Worm (Caenorhabditis elegans) whole organism, L4/young adult: ENCODE data around the gene C46F11.6.

Source experiments
- W03F9.2 ChIP-seq: fragments of 150-350 bp; optimal IDR thresholded peaks from 2 replicates; lab custom pipeline; 2014; ENCODE audit warnings: missing biosample characterization, missing genetic modification characterization
- dao-5 ChIP-seq: sonication (generic microtip); optimal IDR thresholded peaks from 2 replicates; lab custom pipeline; 2016; ENCODE audit warnings: missing genotype, missing genetic modification characterization, moderate library complexity, missing compliant biosample characterization
- him-1 ChIP-seq: sonication (generic microtip); optimal IDR thresholded peaks from 2 replicates; lab custom pipeline; 2016; ENCODE audit warnings: missing genotype, missing genetic modification reagents, missing genetic modification characterization, missing compliant biosample characterization

Gene C46F11.6

ce11 chrIII:3670336-3670735, at the start of gene C46F11.6:
C46F11.6 (minus strand) TSS chrIII:3670436.
- TF ChIP-seq dao-5 (tag; lab: Kevin White, UChicago) = no peak
- no peak for TF ChIP-seq him-1
- no peak for TF ChIP-seq W03F9.2 (tag; lab: Kevin White, UChicago)

ce11 chrIII:3719564-3719963, 49.3 kb upstream of the C46F11.6 start, which contains the start of gene C14B1.8:
C14B1.8 (minus strand) TSS chrIII:3719680.
- TF ChIP-seq W03F9.2 (tag; lab: Kevin White, UChicago) (no peak), dao-5 (tag; lab: Kevin White, UChicago) (no peak), him-1 (no peak)

DNA sequence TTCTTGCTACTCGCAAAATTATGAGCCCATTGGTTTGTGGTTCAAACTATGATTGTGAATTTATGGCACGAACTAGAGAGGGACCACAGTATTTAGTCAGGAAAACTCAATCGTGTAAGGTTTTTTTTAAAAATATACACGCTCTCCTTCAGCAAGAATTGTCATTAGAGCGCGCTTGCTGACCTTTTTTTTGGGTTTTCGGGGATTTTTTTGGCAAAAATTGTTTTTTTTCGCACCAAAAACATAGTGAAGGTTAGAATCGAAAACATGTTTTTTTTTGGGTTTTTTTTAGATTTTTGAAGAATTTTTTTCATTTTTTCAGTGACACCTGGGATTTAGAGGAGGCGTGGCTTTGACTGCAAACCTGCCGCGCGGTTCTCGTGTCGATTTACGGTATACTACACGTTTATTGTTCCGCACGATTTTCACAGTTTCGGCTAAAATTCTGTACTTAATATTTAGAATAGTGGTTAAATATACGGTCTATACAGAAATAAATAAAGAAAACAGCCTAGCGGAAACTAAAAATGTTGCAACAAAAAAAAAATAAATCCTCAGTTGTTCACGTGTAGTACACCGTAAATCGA, 45.9 kb upstream of the C46F11.6 start:
- no peak for TF ChIP-seq him-1

ce11 chrIII:3713163-3713562, 42.9 kb upstream of the C46F11.6 start, which contains the start of gene nrde-1:
nrde-1 (plus strand) TSS chrIII:3713463.
- no peak for TF ChIP-seq him-1
- TF ChIP-seq W03F9.2 (tag; lab: Kevin White, UChicago) = no peak
- TF ChIP-seq dao-5 (tag; lab: Kevin White, UChicago) = no peak

- no peak for TF ChIP-seq him-1
- TF ChIP-seq dao-5 (tag; lab: Kevin White, UChicago) = no peak
- no peak for TF ChIP-seq W03F9.2 (tag; lab: Kevin White, UChicago)
Measured at ce11 chrIII:3709030-3709429, 38.8 kb upstream of the C46F11.6 start, which contains the start of gene alkb-8. alkb-8 (plus strand) TSS chrIII:3709330.

DNA sequence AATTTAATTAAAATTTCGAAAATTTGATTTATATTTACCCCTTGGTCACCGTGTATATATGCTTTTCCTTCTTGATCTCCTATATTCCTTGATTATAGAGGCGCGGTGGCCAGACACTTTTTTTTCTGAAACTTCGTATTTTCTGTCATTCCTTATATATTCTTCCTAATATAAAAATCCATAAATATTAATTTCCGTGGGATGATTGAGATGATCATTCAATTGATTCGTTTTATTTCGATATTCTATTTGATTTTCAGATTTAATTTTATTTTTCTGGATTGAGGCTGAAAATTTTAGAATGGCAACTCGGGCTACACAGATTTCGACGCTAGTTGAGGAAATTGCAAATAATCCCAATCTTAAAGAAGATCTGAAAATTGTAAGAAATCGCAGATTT, 36.4 kb upstream of the C46F11.6 start, which contains the start of gene dph-1:
TSS of gene dph-1 (plus strand) at position 301 of the 400 bp plus-strand sequence.
- TF ChIP-seq dao-5 (tag; lab: Kevin White, UChicago) (no peak), him-1 (no peak), W03F9.2 (tag; lab: Kevin White, UChicago) (no peak)

DNA sequence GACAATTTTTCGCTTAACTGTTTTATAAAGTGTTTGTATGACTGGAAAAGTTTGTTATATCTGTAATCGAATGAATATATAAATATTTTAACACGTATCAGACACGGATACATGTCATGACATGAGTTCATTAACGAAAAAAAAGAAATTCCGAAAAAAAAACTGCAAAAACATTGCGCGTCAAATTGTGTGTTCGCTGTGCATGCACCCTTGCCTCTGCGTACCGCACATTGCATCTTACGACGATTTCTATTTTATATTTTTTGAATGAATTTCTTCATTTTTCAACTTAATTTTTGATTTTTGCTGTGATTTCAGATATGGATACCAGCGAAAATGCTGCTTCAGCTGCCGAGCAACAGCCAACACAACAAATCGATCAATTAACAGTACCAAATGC, 34.7 kb upstream of the C46F11.6 start, which contains the start of gene wdr-5.1:
TSS of gene wdr-5.1 (plus strand) at position 319 of the 400 bp plus-strand sequence.
- TF ChIP-seq W03F9.2 (tag; lab: Kevin White, UChicago) (no peak), dao-5 (tag; lab: Kevin White, UChicago) (no peak), him-1 (no peak)

ce11 chrIII:3703397-3703796, 33.2 kb upstream of the C46F11.6 start, which contains the start of gene C14B1.3:
C14B1.3 (plus strand) TSS chrIII:3703564.
- TF ChIP-seq dao-5 (tag; lab: Kevin White, UChicago) (no peak), W03F9.2 (tag; lab: Kevin White, UChicago) (peak; percentile 45)

- TF ChIP-seq him-1 = no peak
- no peak for TF ChIP-seq W03F9.2 (tag; lab: Kevin White, UChicago)
- TF ChIP-seq dao-5 (tag; lab: Kevin White, UChicago) = no peak
Measured at ce11 chrIII:3701411-3702310, 31.4 kb upstream of the C46F11.6 start, which contains the start of the genes pdi-1 and C14B1.2. pdi-1 (minus strand) TSS chrIII:3701461. C14B1.2 (plus strand) TSS chrIII:3702260.

DNA sequence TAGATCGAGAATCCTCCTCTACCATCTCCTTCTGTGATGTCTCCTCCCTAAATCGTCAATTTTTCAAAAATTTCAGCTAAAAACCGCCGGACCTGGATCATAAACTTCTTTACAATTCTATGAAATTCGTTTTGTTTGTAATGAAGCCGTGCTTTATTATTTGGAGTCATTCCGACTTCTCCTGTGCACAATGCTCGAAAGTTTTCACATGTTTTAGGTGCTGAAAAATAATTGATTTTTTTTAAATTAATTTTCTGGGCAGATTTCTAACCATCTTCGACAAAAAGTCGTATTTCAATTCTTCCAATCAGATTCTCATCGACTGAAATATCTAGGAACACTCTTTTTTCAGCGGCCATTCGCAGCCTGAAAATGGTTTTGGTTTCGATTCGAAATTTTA, 29.0 kb upstream of the C46F11.6 start, which contains the start of gene cyn-9:
TSS of gene cyn-9 (minus strand) at position 366 of the 400 bp plus-strand sequence.
- TF ChIP-seq him-1 = no peak
- no peak for TF ChIP-seq W03F9.2 (tag; lab: Kevin White, UChicago)
- TF ChIP-seq dao-5 (tag; lab: Kevin White, UChicago) = no peak

ce11 chrIII:3698366-3698765, 28.1 kb upstream of the C46F11.6 start:
- no peak for TF ChIP-seq W03F9.2 (tag; lab: Kevin White, UChicago)
- TF ChIP-seq dao-5 (tag; lab: Kevin White, UChicago) = no peak
- no peak for TF ChIP-seq him-1

DNA sequence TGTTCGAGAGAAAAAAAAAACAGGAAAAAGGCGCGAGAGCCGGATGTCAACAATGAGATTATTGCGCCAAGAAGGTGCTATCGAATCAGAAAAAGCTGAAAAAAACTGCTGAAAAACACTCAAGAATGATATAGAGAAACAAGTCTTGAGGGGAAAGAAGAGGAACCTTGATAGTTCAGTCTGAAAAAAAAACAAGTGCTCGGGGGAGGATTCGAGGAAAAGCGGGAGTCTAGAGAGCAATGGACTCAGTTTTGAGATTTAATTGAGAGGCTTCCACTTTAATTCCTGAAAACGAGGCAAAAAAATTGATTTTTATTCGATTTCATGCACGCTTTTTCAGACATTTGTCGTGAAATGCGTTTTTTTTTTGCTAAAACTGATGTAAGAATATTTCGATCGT, 24.3 kb upstream of the C46F11.6 start, which contains the start of gene npr-15:
TSS of gene npr-15 (minus strand) at position 101 of the 400 bp plus-strand sequence.
- TF ChIP-seq him-1 (no peak), dao-5 (tag; lab: Kevin White, UChicago) (no peak), W03F9.2 (tag; lab: Kevin White, UChicago) (no peak)

DNA sequence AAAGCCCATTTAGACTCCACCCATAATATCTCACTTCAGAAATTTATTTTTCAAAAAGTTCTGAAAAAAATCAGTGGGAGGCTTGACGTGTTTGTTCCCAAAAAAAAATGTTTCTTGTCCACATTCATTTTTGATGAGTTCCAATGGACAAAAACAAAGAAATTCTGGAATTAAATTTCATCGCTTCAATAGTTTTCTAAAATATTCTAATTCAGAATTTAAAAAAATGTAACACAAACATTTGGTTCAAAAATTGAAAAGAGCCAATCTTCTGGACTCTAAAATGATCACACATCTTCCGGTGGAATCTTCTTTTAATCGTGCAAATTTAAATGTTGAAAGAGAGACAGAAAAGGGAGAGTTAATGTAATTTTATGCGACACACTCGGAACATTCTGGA, 22.3 kb upstream of the C46F11.6 start:
- TF ChIP-seq dao-5 (tag; lab: Kevin White, UChicago) (no peak), him-1 (no peak), W03F9.2 (tag; lab: Kevin White, UChicago) (no peak)
